Worm (Caenorhabditis elegans) whole organism, late embryonic: ENCODE data around the gene rcat-1.

Source experiments
- Y22D7AL.16 ChIP-seq: sonication (generic microtip); optimal IDR thresholded peaks from 2 replicates; lab custom pipeline; 2016; ENCODE audit warnings: missing genetic modification characterization, missing compliant biosample characterization
- ama-1 ChIP-seq: fragments of 150-350 bp; optimal IDR thresholded peaks from 2 replicates; lab custom pipeline; 2014
- ceh-14 ChIP-seq: sonication (generic microtip); optimal IDR thresholded peaks from 2 replicates; lab custom pipeline; 2016; ENCODE audit warnings: missing genotype, missing genetic modification characterization, missing compliant biosample characterization
- ceh-6 ChIP-seq: fragments of 200-800 bp; sonication (Bioruptor generic); optimal IDR thresholded peaks from 2 replicates; lab custom pipeline; 2018; ENCODE audit warnings: mild to moderate bottlenecking, missing genetic modification characterization, missing compliant biosample characterization
- elt-2 ChIP-seq: sonication (generic microtip); optimal IDR thresholded peaks from 2 replicates; lab custom pipeline; 2016; ENCODE audit warnings: missing genetic modification reagents, missing genetic modification characterization, missing compliant biosample characterization
- fkh-6 ChIP-seq: sonication (generic microtip); optimal IDR thresholded peaks from 2 replicates; lab custom pipeline; 2016; ENCODE audit warnings: missing genetic modification characterization, missing compliant biosample characterization
- madf-2 ChIP-seq: sonication (generic microtip); optimal IDR thresholded peaks from 2 replicates; lab custom pipeline; 2017; ENCODE audit warnings: missing genetic modification characterization, missing compliant biosample characterization
- mec-3 ChIP-seq: sonication (generic microtip); optimal IDR thresholded peaks from 2 replicates; lab custom pipeline; 2016; ENCODE audit warnings: borderline replicate concordance, missing genetic modification characterization, missing compliant biosample characterization
- nfya-1 ChIP-seq: sonication (generic microtip); optimal IDR thresholded peaks from 2 replicates; lab custom pipeline; 2017; ENCODE audit warnings: missing genetic modification characterization, mild to moderate bottlenecking, missing compliant biosample characterization, antibody characterized with exemption, moderate library complexity
- pha-4 ChIP-seq: fragments of 150-350 bp; optimal IDR thresholded peaks from 2 replicates; lab custom pipeline; 2018; ENCODE audit warnings: missing biosample characterization, missing genetic modification reagents, missing genetic modification characterization
- pqm-1 ChIP-seq: sonication (generic microtip); optimal IDR thresholded peaks from 2 replicates; lab custom pipeline; 2016; ENCODE audit warnings: missing genetic modification characterization, missing compliant biosample characterization
- pros-1 ChIP-seq: fragments of 150-350 bp; optimal IDR thresholded peaks from 2 replicates; lab custom pipeline; 2014; ENCODE audit warnings: missing biosample characterization, missing genetic modification reagents, missing genetic modification characterization
- ztf-16 ChIP-seq: sonication (generic microtip); optimal IDR thresholded peaks from 2 replicates; lab custom pipeline; 2017; ENCODE audit warnings: missing genetic modification characterization, missing compliant biosample characterization

DNA sequence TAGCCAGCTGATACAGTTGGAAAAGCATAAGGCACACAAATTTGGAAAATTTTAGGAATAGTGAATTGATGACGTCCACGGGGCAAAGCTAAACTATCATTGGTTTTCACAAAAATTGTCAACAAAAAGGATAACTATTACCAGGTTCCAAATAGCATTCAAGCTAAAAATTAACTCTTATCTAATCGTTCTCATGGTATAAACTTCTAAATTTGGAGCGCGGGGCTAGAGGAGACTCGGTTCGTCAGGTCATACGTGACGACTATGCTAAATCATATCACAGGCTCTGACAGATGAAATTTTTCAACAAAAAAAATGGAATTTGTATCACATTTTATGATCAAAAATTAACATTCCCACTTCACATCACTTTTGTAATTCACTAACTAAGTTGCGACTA is 44.0 kb upstream of the rcat-1 start:
- TF ChIP-seq ceh-6 (GFP tag; lab: Kevin White, UChicago) (no peak), mec-3 (tag; lab: Kevin White, UChicago) (no peak), pros-1 (tag; lab: Kevin White, UChicago) (no peak), Y22D7AL.16 (tag; lab: Kevin White, UChicago) (no peak), fkh-6 (tag; lab: Kevin White, UChicago) (no peak), pha-4 (tag; lab: Kevin White, UChicago) (no peak), ama-1 (no peak), nfya-1 (no peak), ceh-14 (tag; lab: Kevin White, UChicago) (no peak), ztf-16 (tag; lab: Kevin White, UChicago) (no peak), madf-2 (no peak), pqm-1 (tag; lab: Kevin White, UChicago) (no peak), elt-2 (no peak)
